Worm (Caenorhabditis elegans) whole organism, midembryonic: Measurements from ENCODE around the gene tbc-9.

Source experiments
- flt-1 ChIP-seq: fragments of 200-800 bp; sonication (Bioruptor generic); IDR thresholded peaks from 2 replicates; pipeline ENCODE4 v1.3.6; 2022; ENCODE audit warnings: missing genetic modification characterization, missing compliant biosample characterization
- klf-2 ChIP-seq: fragments of 200-800 bp; sonication (Bioruptor generic); conservative IDR thresholded peaks from 2 replicates; pipeline ENCODE4 v1.3.6; 2022; ENCODE audit warnings: missing genetic modification reagents, missing genetic modification characterization, missing compliant biosample characterization
- ref-1 ChIP-seq: fragments of 200-800 bp; sonication (Bioruptor generic); conservative IDR thresholded peaks from 2 replicates; pipeline ENCODE4 v1.3.6; 2022; ENCODE audit warnings: missing genetic modification reagents, missing genetic modification characterization, missing compliant biosample characterization
- tab-1 ChIP-seq: fragments of 200-800 bp; sonication (Bioruptor generic); IDR thresholded peaks from 2 replicates; pipeline ENCODE4 v1.3.6; 2022; ENCODE audit warnings: missing genetic modification characterization, missing compliant biosample characterization
- ztf-23 ChIP-seq: fragments of 200-800 bp; sonication (Bioruptor generic); IDR thresholded peaks from 2 replicates; pipeline ENCODE4 v1.3.6; 2022; ENCODE audit warnings: missing genetic modification reagents, missing genetic modification characterization, missing compliant biosample characterization
- ztf-29 ChIP-seq: fragments of 200-800 bp; sonication (Bioruptor generic); IDR thresholded peaks from 2 replicates; pipeline ENCODE4 v1.3.6; 2022; ENCODE audit warnings: missing genetic modification reagents, missing genetic modification characterization, missing compliant biosample characterization

DNA sequence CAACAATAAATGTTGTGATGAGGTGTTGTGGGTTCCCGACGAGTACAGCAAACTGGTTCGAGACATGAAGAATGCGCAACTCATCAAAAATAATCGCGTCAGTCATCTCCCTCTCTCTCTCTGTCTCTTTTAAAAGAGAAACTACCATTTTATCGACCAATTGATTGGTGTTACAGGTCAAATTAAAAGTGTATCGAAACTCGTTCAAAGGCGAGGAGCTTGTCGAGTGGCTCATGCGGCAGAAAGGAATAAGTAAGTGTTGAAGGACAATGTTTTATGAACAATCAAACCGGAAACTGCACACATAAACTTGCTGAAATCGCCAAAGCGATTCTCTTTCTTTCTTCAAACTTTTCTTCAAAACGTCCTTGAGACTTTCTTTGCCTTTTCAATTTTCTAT lies 8.9 kb downstream of the tbc-9 start:
- TF ChIP-seq ref-1 (GFP tag; lab: Robert Waterston, UW) (no peak), tab-1 (GFP tag; lab: Robert Waterston, UW) (no peak), flt-1 (GFP tag; lab: Robert Waterston, UW) (no peak), ztf-29 (GFP tag; lab: Robert Waterston, UW) (no peak), ztf-23 (GFP tag; lab: Robert Waterston, UW) (no peak), klf-2 (no peak)
